Fruit fly (Drosophila melanogaster): ENCODE results near the gene CG9967.

The CG9967 gene

DNA sequence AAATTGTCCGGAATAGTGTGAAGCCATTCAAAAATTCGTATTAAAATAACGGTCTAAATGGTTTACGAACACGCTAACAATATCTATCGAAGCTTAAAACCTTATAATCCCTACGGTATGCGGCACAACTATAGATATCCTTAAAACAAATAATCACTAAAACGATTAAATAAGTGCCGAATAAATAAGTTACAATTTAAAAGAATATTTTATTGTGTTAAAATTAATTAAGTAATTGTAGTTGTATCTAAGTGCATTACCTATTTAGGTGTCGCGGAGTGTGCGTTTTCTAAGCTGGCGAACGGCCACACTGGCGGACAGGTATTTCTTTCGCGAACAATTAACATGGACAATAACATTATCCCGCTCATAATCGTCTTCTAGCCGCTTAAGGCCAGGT is 23.6 kb upstream of the CG9967 start, which contains the start of gene Eogt (continued):
- TF ChIP-seq Fer2 (tag; optimal IDR thresholded peaks at IDR 0.05), result peak; percentile 85
- peak; percentile 63 for TF ChIP-seq CG13624 (GFP tag; optimal IDR thresholded peaks at IDR 0.05)
- TF ChIP-seq CG18764 (GFP tag; optimal IDR thresholded peaks at IDR 0.05), result peak; percentile 82
- peak; percentile 93 for TF ChIP-seq CG9727 (GFP tag; optimal IDR thresholded peaks at IDR 0.05)
- TF ChIP-seq CG1024 (GFP tag; IDR thresholded peaks at IDR 0.05), result peak; percentile 94
- TF ChIP-seq CG8089 (GFP tag; optimal IDR thresholded peaks at IDR 0.05), result peak; percentile 63
- TF ChIP-seq chn (GFP tag; optimal IDR thresholded peaks at IDR 0.05), result peak; percentile 86
- peak; percentile 5 for TF ChIP-seq Hmx (GFP tag; optimal IDR thresholded peaks at IDR 0.05)
- peak; percentile 88 for TF ChIP-seq CG17359 (tag; optimal IDR thresholded peaks at IDR 0.05)
- peak; percentile 86 for TF ChIP-seq CG31441 (GFP tag; IDR thresholded peaks at IDR 0.05)
- peak; percentile 84 for TF ChIP-seq CG2875 (GFP tag; optimal IDR thresholded peaks at IDR 0.05)
- TF ChIP-seq CG14667 (GFP tag; IDR thresholded peaks at IDR 0.05), result peak; percentile 95
- peak; percentile 98 for TF ChIP-seq oc (tag; optimal IDR thresholded peaks at IDR 0.05)
- peak; percentile 23 for TF ChIP-seq CG12236 (GFP tag; optimal IDR thresholded peaks at IDR 0.05)
- TF ChIP-seq Ravus (GFP tag; IDR thresholded peaks at IDR 0.05), result peak; percentile 85
- no peak for TF ChIP-seq hb (GFP tag; IDR thresholded peaks at IDR 0.05; ENCODE audit: partially characterized antibody)
- peak; percentile 91 for TF ChIP-seq ssp (GFP tag; IDR thresholded peaks at IDR 0.05)
- TF ChIP-seq Blimp-1 (GFP tag; optimal IDR thresholded peaks at IDR 0.05), result peak; percentile 82
- peak; percentile 63 for TF ChIP-seq slp2 (GFP tag; optimal IDR thresholded peaks at IDR 0.05)
- TF ChIP-seq jing (GFP tag; optimal IDR thresholded peaks at IDR 0.05), result peak; percentile 86
- TF ChIP-seq CG16813 (GFP tag; IDR thresholded peaks at IDR 0.05; ENCODE audit: partially characterized antibody), result no peak
- peak; percentile 94 for TF ChIP-seq CG15269 (tag; optimal IDR thresholded peaks at IDR 0.05)
- peak; percentile 25 for TF ChIP-seq en (GFP tag; optimal IDR thresholded peaks at IDR 0.05)
- no peak for TF ChIP-seq ftz-f1 (GFP tag; optimal IDR thresholded peaks at IDR 0.05)
- TF ChIP-seq btn (GFP tag; optimal IDR thresholded peaks at IDR 0.05), result no peak
- TF ChIP-seq pho (GFP tag; optimal IDR thresholded peaks at IDR 0.05), result peak; percentile 76
- TF ChIP-seq Usf (GFP tag; optimal IDR thresholded peaks at IDR 0.05), result peak; percentile 94
- TF ChIP-seq Xbp1 (GFP tag; optimal IDR thresholded peaks at IDR 0.05), result peak; percentile 94
- TF ChIP-seq CG11398 (GFP tag; optimal IDR thresholded peaks at IDR 0.05), result no peak
- peak; percentile 75 for TF ChIP-seq pum (GFP tag; optimal IDR thresholded peaks at IDR 0.05)
- peak; percentile 39 for TF ChIP-seq Dad (GFP tag; optimal IDR thresholded peaks at IDR 0.05)
- TF ChIP-seq CG7928 (GFP tag; optimal IDR thresholded peaks at IDR 0.05), result peak; percentile 59
- TF ChIP-seq crc (GFP tag; optimal IDR thresholded peaks at IDR 0.05), result peak; percentile 49
- TF ChIP-seq nerfin-2 (GFP tag; IDR thresholded peaks at IDR 0.05; ENCODE audit: partially characterized antibody), result no peak
- peak; percentile 76 for TF ChIP-seq abd-A (tag; optimal IDR thresholded peaks at IDR 0.05)
- TF ChIP-seq onecut (GFP tag; IDR thresholded peaks at IDR 0.05), result peak; percentile 90
- TF ChIP-seq CG7839 (tag; optimal IDR thresholded peaks at IDR 0.05), result peak; percentile 96
- peak; percentile 94 for TF ChIP-seq peb (GFP tag; IDR thresholded peaks at IDR 0.05)
- peak; percentile 98 for TF ChIP-seq Ptx1 (GFP tag; IDR thresholded peaks at IDR 0.05)
- peak; percentile 93 for TF ChIP-seq Hmr (GFP tag; optimal IDR thresholded peaks at IDR 0.05)
- peak; percentile 85 for TF ChIP-seq CG5245 (GFP tag; optimal IDR thresholded peaks at IDR 0.05)
- peak; percentile 98 for TF ChIP-seq ara (GFP tag; IDR thresholded peaks at IDR 0.05)
- TF ChIP-seq tio (GFP tag; optimal IDR thresholded peaks at IDR 0.05), result peak; percentile 88
- TF ChIP-seq lmd (GFP tag; IDR thresholded peaks at IDR 0.05), result peak; percentile 96
- TF ChIP-seq CG18476 (GFP tag; optimal IDR thresholded peaks at IDR 0.05), result peak; percentile 86
- TF ChIP-seq HLH3B (GFP tag; IDR thresholded peaks at IDR 0.05), result peak; percentile 96
- peak; percentile 62 for TF ChIP-seq gfzf (GFP tag; optimal IDR thresholded peaks at IDR 0.05)
- TF ChIP-seq CG2712 (tag; optimal IDR thresholded peaks at IDR 0.05), result peak; percentile 95
- TF ChIP-seq kah (GFP tag; optimal IDR thresholded peaks at IDR 0.05), result peak; percentile 66
- peak; percentile 98 for TF ChIP-seq H2.0 (GFP tag; IDR thresholded peaks at IDR 0.05)
- peak; percentile 99 for TF ChIP-seq CG17328 (GFP tag; IDR thresholded peaks at IDR 0.05)
- TF ChIP-seq Xrp1 (GFP tag; IDR thresholded peaks at IDR 0.05), result peak; percentile 98
